Fruit fly (Drosophila melanogaster) whole organism, embryonic: ENCODE data around the gene CG32700.
A peak's percentile ranks its signal among the peaks of the same experiment; 100 is the strongest.

Experiments used
- Bdp1 ChIP-seq: fragments of 200-800 bp; sonication (Bioruptor generic); optimal IDR thresholded peaks from 3 replicates; lab custom pipeline; 2016; ENCODE audit warnings: missing biosample characterization, missing genetic modification characterization
- CG10209 ChIP-seq: fragments of 200-800 bp; sonication (Bioruptor generic); optimal IDR thresholded peaks from 3 replicates; lab custom pipeline; 2017; ENCODE audit warnings: missing biosample characterization, mild to moderate bottlenecking, missing genetic modification characterization, missing genetic modification reagents
- CG10543 ChIP-seq: fragments of 200-800 bp; sonication (Bioruptor generic); optimal IDR thresholded peaks from 3 replicates; lab custom pipeline; 2017; ENCODE audit warnings: missing biosample characterization, mild to moderate bottlenecking, missing genetic modification characterization, moderate library complexity
- CG11085 ChIP-seq: fragments of 200-800 bp; sonication (Bioruptor generic); IDR thresholded peaks from 2 replicates; pipeline ENCODE4 v1.3.6; 2022; ENCODE audit warnings: missing biosample characterization, missing genetic modification characterization
- CG11504 ChIP-seq: fragments of 200-800 bp; sonication (Bioruptor generic); optimal IDR thresholded peaks from 3 replicates; lab custom pipeline; 2019; ENCODE audit warnings: missing biosample characterization, mild to moderate bottlenecking, missing genetic modification characterization, moderate library complexity
- CG12155 ChIP-seq: fragments of 200-800 bp; sonication (Bioruptor generic); optimal IDR thresholded peaks from 3 replicates; lab custom pipeline; 2016; ENCODE audit warnings: missing biosample characterization, missing genetic modification characterization
- CG13894 ChIP-seq: fragments of 200-800 bp; sonication (Bioruptor generic); optimal IDR thresholded peaks from 3 replicates; lab custom pipeline; 2018; ENCODE audit warnings: missing biosample characterization, mild to moderate bottlenecking, missing genetic modification characterization, moderate library complexity
- CG2199 ChIP-seq: fragments of 200-800 bp; sonication (Bioruptor generic); IDR thresholded peaks from 3 replicates; pipeline ENCODE4 v1.3.6; 2022; ENCODE audit warnings: missing biosample characterization, missing genetic modification characterization
- CG30403 ChIP-seq: fragments of 200-800 bp; sonication (Bioruptor generic); optimal IDR thresholded peaks from 3 replicates; lab custom pipeline; 2016; ENCODE audit warnings: missing biosample characterization, missing genetic modification characterization
- CG32532 ChIP-seq: fragments of 200-800 bp; sonication (Bioruptor generic); IDR thresholded peaks from 2 replicates; pipeline ENCODE4 v1.3.6; 2022; ENCODE audit warnings: missing biosample characterization, missing genetic modification characterization
- CG3407 ChIP-seq: fragments of 200-800 bp; sonication (Bioruptor generic); optimal IDR thresholded peaks from 2 replicates; lab custom pipeline; 2018; ENCODE audit warnings: missing biosample characterization, mild to moderate bottlenecking, missing genetic modification characterization
- CG3995 ChIP-seq: fragments of 200-800 bp; sonication (Bioruptor generic); optimal IDR thresholded peaks from 3 replicates; lab custom pipeline; 2016; ENCODE audit warnings: missing biosample characterization, missing genetic modification characterization
- CG4820 ChIP-seq: fragments of 200-800 bp; sonication (Bioruptor generic); optimal IDR thresholded peaks from 3 replicates; lab custom pipeline; 2016; ENCODE audit warnings: missing biosample characterization, missing genetic modification characterization
- CG7928 ChIP-seq: fragments of 200-800 bp; sonication (Bioruptor generic); optimal IDR thresholded peaks from 2 replicates; lab custom pipeline; 2017; ENCODE audit warnings: missing biosample characterization, mild to moderate bottlenecking, missing genetic modification characterization
- CG7987 ChIP-seq: fragments of 200-800 bp; sonication (Bioruptor generic); optimal IDR thresholded peaks from 2 replicates; lab custom pipeline; 2018; ENCODE audit warnings: missing biosample characterization, mild to moderate bottlenecking, missing genetic modification characterization, moderate library complexity
- CG8281 ChIP-seq: fragments of 200-800 bp; sonication (Bioruptor generic); optimal IDR thresholded peaks from 2 replicates; lab custom pipeline; 2018; ENCODE audit warnings: missing biosample characterization, mild to moderate bottlenecking, missing genetic modification characterization, moderate library complexity
- CG8290 ChIP-seq, 3 experiments: fragments of 200-800 bp; sonication (Bioruptor generic); optimal IDR thresholded peaks; 2 replicates each; lab custom pipeline; 2016 to 2019; ENCODE audit warnings: missing biosample characterization in 3 of 3, missing genetic modification characterization in 3 of 3, mild to moderate bottlenecking in 2 of 3, moderate library complexity in 1 of 3
- Doc2 ChIP-seq: fragments of 200-800 bp; sonication (Bioruptor generic); IDR thresholded peaks from 2 replicates; pipeline ENCODE4 v1.3.6; 2022; ENCODE audit warnings: missing biosample characterization, missing genetic modification characterization
- HLHmδ ChIP-seq: fragments of 200-800 bp; sonication (Bioruptor generic); optimal IDR thresholded peaks from 2 replicates; lab custom pipeline; 2018; ENCODE audit warnings: missing biosample characterization, mild to moderate bottlenecking, missing genetic modification characterization, moderate library complexity
- Hsf ChIP-seq: fragments of 200-800 bp; sonication (Bioruptor generic); optimal IDR thresholded peaks from 3 replicates; lab custom pipeline; 2016; ENCODE audit warnings: missing biosample characterization, missing genetic modification characterization
- Jarid2 ChIP-seq: fragments of 200-800 bp; sonication (Bioruptor generic); optimal IDR thresholded peaks from 3 replicates; lab custom pipeline; 2017; ENCODE audit warnings: mild to moderate bottlenecking, missing biosample characterization, missing genetic modification reagents, missing genetic modification characterization
- Myb ChIP-seq: fragments of 200-800 bp; sonication (Bioruptor generic); optimal IDR thresholded peaks from 2 replicates; lab custom pipeline; 2016; ENCODE audit warnings: missing biosample characterization, missing genetic modification characterization
- NC2β ChIP-seq: fragments of 200-800 bp; sonication (Bioruptor generic); optimal IDR thresholded peaks from 2 replicates; lab custom pipeline; 2016; ENCODE audit warnings: missing biosample characterization, missing genetic modification characterization
- Side ChIP-seq: fragments of 200-800 bp; sonication (Bioruptor generic); optimal IDR thresholded peaks from 2 replicates; lab custom pipeline; 2016; ENCODE audit warnings: missing biosample characterization, missing genetic modification characterization
- abd-A ChIP-seq: fragments of 200-800 bp; sonication (Bioruptor generic); optimal IDR thresholded peaks from 3 replicates; lab custom pipeline; 2019; ENCODE audit warnings: missing biosample characterization, mild to moderate bottlenecking, missing genetic modification characterization, moderate library complexity
- amos ChIP-seq: fragments of 200-800 bp; sonication (Bioruptor generic); IDR thresholded peaks from 2 replicates; pipeline ENCODE4 v1.3.6; 2022; ENCODE audit warnings: missing biosample characterization, missing genetic modification characterization; ENCODE audit not compliant: partially characterized antibody
- ase ChIP-seq: fragments of 200-800 bp; sonication (Bioruptor generic); IDR thresholded peaks from 3 replicates; pipeline ENCODE4 v1.3.6; 2022; ENCODE audit warnings: missing biosample characterization, missing genetic modification characterization
- ato ChIP-seq: fragments of 200-800 bp; sonication (Bioruptor generic); IDR thresholded peaks from 2 replicates; pipeline ENCODE4 v1.3.6; 2022; ENCODE audit warnings: missing biosample characterization, missing genetic modification characterization; ENCODE audit not compliant: partially characterized antibody
- bab2 ChIP-seq: fragments of 200-800 bp; sonication (Bioruptor generic); optimal IDR thresholded peaks from 2 replicates; lab custom pipeline; 2016; ENCODE audit warnings: missing biosample characterization, missing genetic modification characterization
- bigmax ChIP-seq: fragments of 200-800 bp; sonication (Bioruptor generic); optimal IDR thresholded peaks from 2 replicates; lab custom pipeline; 2018; ENCODE audit warnings: missing biosample characterization, mild to moderate bottlenecking, missing genetic modification characterization
- crol ChIP-seq: fragments of 200-800 bp; sonication (Bioruptor generic); IDR thresholded peaks from 2 replicates; pipeline ENCODE4 v1.3.6; 2022; ENCODE audit warnings: missing biosample characterization, missing genetic modification characterization
- da ChIP-seq: fragments of 200-800 bp; sonication (Bioruptor generic); optimal IDR thresholded peaks from 2 replicates; lab custom pipeline; 2016; ENCODE audit warnings: missing biosample characterization, missing genetic modification characterization
- dm ChIP-seq: fragments of 200-800 bp; sonication (Bioruptor generic); optimal IDR thresholded peaks from 3 replicates; lab custom pipeline; 2016; ENCODE audit warnings: missing biosample characterization, missing genetic modification characterization
- dmrt99B ChIP-seq: fragments of 200-800 bp; sonication (Bioruptor generic); optimal IDR thresholded peaks from 2 replicates; lab custom pipeline; 2018; ENCODE audit warnings: missing biosample characterization, mild to moderate bottlenecking, missing genetic modification characterization, moderate library complexity
- ems ChIP-seq: fragments of 200-800 bp; sonication (Bioruptor generic); optimal IDR thresholded peaks from 3 replicates; lab custom pipeline; 2016; ENCODE audit warnings: missing biosample characterization, missing genetic modification characterization
- gt ChIP-seq: fragments of 200-800 bp; sonication (Bioruptor generic); IDR thresholded peaks from 2 replicates; pipeline ENCODE4 v1.3.6; 2022; ENCODE audit warnings: missing biosample characterization, missing genetic modification characterization
- ham ChIP-seq: fragments of 200-800 bp; sonication (Bioruptor generic); IDR thresholded peaks from 2 replicates; pipeline ENCODE4 v1.3.6; 2022; ENCODE audit warnings: missing biosample characterization, missing genetic modification characterization
- hkb ChIP-seq, 2 experiments: fragments of 200-800 bp in 1 of 2; fragments of >200 bp in 1 of 2; sonication (Bioruptor generic) in 1 of 2; IDR thresholded peaks in 1 of 2; optimal IDR thresholded peaks in 1 of 2; 2 replicates each; pipeline versions ENCODE4 v1.3.6 to Lab custom; 2017 to 2022; ENCODE audit warnings: missing biosample characterization in 1 of 2, missing genetic modification characterization in 1 of 2
- jing ChIP-seq: fragments of 200-800 bp; sonication (Bioruptor generic); optimal IDR thresholded peaks from 2 replicates; lab custom pipeline; 2018; ENCODE audit warnings: missing biosample characterization, mild to moderate bottlenecking, missing genetic modification characterization
- lola ChIP-seq, 3 experiments: fragments of >200 bp in 2 of 3; fragments of 200-800 bp in 1 of 3; sonication (Bioruptor generic) in 1 of 3; optimal IDR thresholded peaks; 2 replicates each; lab custom pipeline; 2017 to 2019; ENCODE audit warnings: missing biosample characterization in 3 of 3, missing genetic modification characterization in 3 of 3, mild to moderate bottlenecking in 1 of 3, moderate library complexity in 1 of 3
- pzg ChIP-seq: fragments of 200-800 bp; sonication (Bioruptor generic); optimal IDR thresholded peaks from 3 replicates; lab custom pipeline; 2018; ENCODE audit warnings: missing biosample characterization, mild to moderate bottlenecking, missing genetic modification characterization, moderate library complexity
- run ChIP-seq: fragments of 200-800 bp; sonication (Bioruptor generic); optimal IDR thresholded peaks from 3 replicates; lab custom pipeline; 2018; ENCODE audit warnings: missing biosample characterization, mild to moderate bottlenecking, missing genetic modification characterization
- scrt ChIP-seq: fragments of 200-800 bp; sonication (Bioruptor generic); optimal IDR thresholded peaks from 2 replicates; lab custom pipeline; 2018; ENCODE audit warnings: missing biosample characterization, mild to moderate bottlenecking, missing genetic modification characterization, moderate library complexity
- sens-2 ChIP-seq: fragments of 200-800 bp; sonication (Bioruptor generic); IDR thresholded peaks from 2 replicates; pipeline ENCODE4 v1.3.6; 2022; ENCODE audit warnings: missing biosample characterization, missing genetic modification characterization
- so ChIP-seq: fragments of 200-800 bp; sonication (Bioruptor generic); IDR thresholded peaks from 3 replicates; pipeline ENCODE4 v1.3.6; 2022; ENCODE audit warnings: missing biosample characterization, missing genetic modification characterization
- sqz ChIP-seq: fragments of 200-800 bp; sonication (Bioruptor generic); optimal IDR thresholded peaks from 3 replicates; lab custom pipeline; 2018; ENCODE audit warnings: missing biosample characterization, mild to moderate bottlenecking, missing genetic modification characterization
- sr ChIP-seq: fragments of 200-800 bp; sonication (Bioruptor generic); IDR thresholded peaks from 3 replicates; pipeline ENCODE4 v1.3.6; 2022; ENCODE audit warnings: missing biosample characterization, missing genetic modification characterization
- tup ChIP-seq: fragments of 200-800 bp; sonication (Bioruptor generic); optimal IDR thresholded peaks from 2 replicates; lab custom pipeline; 2016; ENCODE audit warnings: missing biosample characterization, mild to moderate bottlenecking, missing genetic modification characterization, moderate library complexity

The CG32700 gene

dm6 chrX:9483613-9484012 is 67.0 kb downstream of the CG32700 start (continued):
- TF ChIP-seq CG32532 (GFP tag; lab: Robert Waterston, UW) (peak; percentile 33; the same call in 1 of the 2 replicates), pzg (GFP tag; lab: Kevin White, UChicago) (no peak), Bdp1 (GFP tag; lab: Kevin White, UChicago) (no peak), Hsf (GFP tag; lab: Kevin White, UChicago) (no peak), bab2 (GFP tag; lab: Kevin White, UChicago) (no peak), ems (no peak), sqz (GFP tag; lab: Kevin White, UChicago) (peak; percentile 53), CG10543 (GFP tag; lab: Kevin White, UChicago) (peak; percentile 46), CG11085 (GFP tag; lab: Robert Waterston, UW) (no peak), ham (GFP tag; lab: Robert Waterston, UW) (no peak), CG3995 (GFP tag; lab: Kevin White, UChicago) (no peak), Jarid2 (no peak), CG7928 (GFP tag; lab: Kevin White, UChicago) (no peak), ase (GFP tag; lab: Robert Waterston, UW) (no peak), amos (GFP tag; lab: Robert Waterston, UW) (no peak), CG3407 (GFP tag; lab: Kevin White, UChicago) (no peak), Side (GFP tag; lab: Kevin White, UChicago) (no peak), CG12155 (GFP tag; lab: Kevin White, UChicago) (no peak), crol (GFP tag; lab: Robert Waterston, UW) (peak; percentile 92), CG4820 (GFP tag; lab: Kevin White, UChicago) (no peak), dmrt99B (no peak), NC2β (no peak), tup (no peak), gt (no peak), sr (GFP tag; lab: Robert Waterston, UW) (no peak), hkb (optimal IDR thresholded peaks at IDR 0.05; lab: Kevin White, UChicago) (no peak), hkb (GFP tag; IDR thresholded peaks at IDR 0.05; lab: Robert Waterston, UW) (no peak), CG2199 (GFP tag; lab: Robert Waterston, UW) (no peak), sens-2 (no peak), da (GFP tag; lab: Kevin White, UChicago) (no peak), ato (GFP tag; lab: Robert Waterston, UW) (no peak), so (no peak), run (tag; lab: Kevin White, UChicago) (no peak), bigmax (no peak), CG11504 (tag; lab: Kevin White, UChicago) (peak; percentile 10), Myb (no peak), abd-A (tag; lab: Kevin White, UChicago) (peak; percentile 29), CG13894 (tag; lab: Kevin White, UChicago) (peak; percentile 39), CG8290 (GFP tag; optimal IDR thresholded peaks at IDR 0.05; lab: Kevin White, UChicago) (no peak), CG8290 (tag; optimal IDR thresholded peaks at IDR 0.05; lab: Kevin White, UChicago) (peak in 1 of 2 experiments; percentile 22), dm (no peak), scrt (GFP tag; lab: Kevin White, UChicago) (peak; percentile 35), CG30403 (GFP tag; lab: Kevin White, UChicago) (no peak)
- TF ChIP-seq, all 482 proteins: peak for 20

- no peak for TF ChIP-seq CG10209 (GFP tag; lab: Kevin White, UChicago)
- TF ChIP-seq CG7987 (GFP tag; lab: Kevin White, UChicago) = no peak
- no peak for TF ChIP-seq jing
- TF ChIP-seq HLHmδ = no peak
- no peak for TF ChIP-seq Doc2 (GFP tag; lab: Robert Waterston, UW)
- TF ChIP-seq CG8281 (tag; lab: Kevin White, UChicago) = peak; percentile 94
- no peak for TF ChIP-seq lola (GFP tag; optimal IDR thresholded peaks at IDR 0.05; lab: Kevin White, UChicago)
These were observed 71.9 kb downstream of the CG32700 start for dm6 chrX:9478756-9479155.
